Worm (Caenorhabditis elegans) whole organism, L4 larva: ENCODE measurements around the gene snf-11.

Experiments used
- lsy-2 ChIP-seq, 2 experiments: fragments of 150-350 bp in 1 of 2; sonication (generic microtip) in 1 of 2; optimal IDR thresholded peaks; 2 replicates each; lab custom pipeline; 2014 to 2017; ENCODE audit warnings: missing biosample characterization in 2 of 2, missing genetic modification characterization in 2 of 2
- pqm-1 ChIP-seq: sonication (generic microtip); optimal IDR thresholded peaks from 2 replicates; lab custom pipeline; 2017; ENCODE audit warnings: missing biosample characterization, missing genetic modification characterization

DNA sequence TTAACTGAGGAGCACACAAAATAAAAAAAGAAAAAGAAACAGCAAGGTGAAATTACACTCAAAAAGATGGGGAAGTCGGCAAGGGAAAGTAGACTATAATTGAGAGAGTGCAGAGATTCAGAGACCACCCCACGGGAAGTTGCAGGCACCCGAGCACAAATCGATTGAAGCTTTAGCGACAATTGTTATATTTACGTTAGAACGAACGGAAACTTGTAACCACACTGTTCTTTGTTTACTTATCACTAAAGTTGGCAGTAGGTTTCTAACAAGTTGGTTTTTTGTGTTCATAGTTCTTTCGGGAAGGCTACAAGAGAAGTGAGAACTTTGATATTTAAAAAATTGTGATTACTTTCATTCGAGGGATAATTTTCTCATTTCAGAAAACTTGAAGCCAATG is 13.5 kb upstream of the snf-11 start, which contains the start of gene F47G9.4:
- TF ChIP-seq pqm-1 (tag; lab: Kevin White, UChicago) = no peak
- no peak for TF ChIP-seq lsy-2 (tag; optimal IDR thresholded peaks at IDR 0.05; lab: Kevin White, UChicago)
